Fruit fly (Drosophila melanogaster) whole organism, wandering third instar larva: Measurements from ENCODE around the gene CG14957.

ENCODE experiments used
- Abd-B ChIP-seq: fragments of >200 bp; optimal IDR thresholded peaks from 2 replicates; lab custom pipeline; 2017; ENCODE audit warnings: missing biosample characterization, missing genetic modification characterization
- CG32264 ChIP-seq: fragments of 200-800 bp; sonication (Bioruptor generic); optimal IDR thresholded peaks from 2 replicates; lab custom pipeline; 2016; ENCODE audit warnings: missing biosample characterization, missing genetic modification characterization
- CG9705 ChIP-seq: fragments of 200-800 bp; sonication (Bioruptor generic); optimal IDR thresholded peaks from 2 replicates; lab custom pipeline; 2018; ENCODE audit warnings: missing biosample characterization, mild to moderate bottlenecking, missing genetic modification characterization
- CrebA ChIP-seq: fragments of 200-800 bp; sonication (Bioruptor generic); optimal IDR thresholded peaks from 2 replicates; lab custom pipeline; 2016; ENCODE audit warnings: missing biosample characterization, mild to moderate bottlenecking, missing genetic modification characterization, borderline replicate concordance
- Dif ChIP-seq: fragments of 200-275, 200-300 bp; sonication (Bioruptor generic); optimal IDR thresholded peaks from 2 replicates; lab custom pipeline; 2018; ENCODE audit warnings: missing biosample characterization, missing genetic modification characterization; ENCODE audit not compliant: partially characterized antibody
- GATAd ChIP-seq: sonication (Bioruptor generic); optimal IDR thresholded peaks from 2 replicates; lab custom pipeline; 2016; ENCODE audit warnings: missing biosample characterization, missing genetic modification characterization
- Hnf4 ChIP-seq: fragments of 200-800 bp; sonication (Bioruptor generic); optimal IDR thresholded peaks from 2 replicates; lab custom pipeline; 2016; ENCODE audit warnings: missing biosample characterization, mild to moderate bottlenecking, missing genetic modification characterization
- Hr83 ChIP-seq: fragments of 200-300 bp; sonication (Bioruptor generic); optimal IDR thresholded peaks from 2 replicates; lab custom pipeline; 2016; ENCODE audit warnings: missing biosample characterization, mild to moderate bottlenecking, missing genetic modification characterization, moderate library complexity; ENCODE audit not compliant: poor library complexity, severe bottlenecking
- Jra ChIP-seq: sonication (Bioruptor generic); optimal IDR thresholded peaks from 2 replicates; lab custom pipeline; 2016; ENCODE audit warnings: missing biosample characterization, missing genetic modification characterization
- Mio ChIP-seq: sonication (Bioruptor generic); optimal IDR thresholded peaks from 2 replicates; lab custom pipeline; 2016; ENCODE audit warnings: missing biosample characterization, missing genetic modification characterization
- Myc ChIP-seq: fragments of >200 bp; optimal IDR thresholded peaks from 2 replicates; lab custom pipeline; 2017
- OdsH ChIP-seq: fragments of 200-800 bp; sonication (Bioruptor generic); optimal IDR thresholded peaks from 2 replicates; lab custom pipeline; 2016; ENCODE audit warnings: missing biosample characterization, mild to moderate bottlenecking, missing genetic modification characterization
- Rel ChIP-seq, 2 experiments: fragments of 200-800 bp; sonication (Bioruptor generic) in 1 of 2; optimal IDR thresholded peaks; 2 replicates in 1 of 2; 3 replicates in 1 of 2; lab custom pipeline; 2016 to 2019; ENCODE audit warnings: mild to moderate bottlenecking in 2 of 2, missing biosample characterization in 2 of 2, missing genetic modification characterization in 2 of 2, moderate library complexity in 1 of 2
- Sp1 ChIP-seq: fragments of 200-800 bp; sonication (Bioruptor generic); optimal IDR thresholded peaks from 3 replicates; lab custom pipeline; 2019; ENCODE audit warnings: missing biosample characterization, mild to moderate bottlenecking, missing genetic modification characterization, moderate library complexity
- Vsx2 ChIP-seq: fragments of 200-300, 225-300 bp; sonication (Bioruptor generic); optimal IDR thresholded peaks from 2 replicates; lab custom pipeline; 2018; ENCODE audit warnings: missing biosample characterization, missing genetic modification characterization; ENCODE audit not compliant: partially characterized antibody
- br ChIP-seq: fragments of 200-800 bp; sonication (Bioruptor generic); optimal IDR thresholded peaks from 2 replicates; lab custom pipeline; 2016; ENCODE audit warnings: missing biosample characterization, missing genetic modification characterization
- brk ChIP-seq: fragments of 200-800 bp; sonication (Bioruptor generic); optimal IDR thresholded peaks from 2 replicates; lab custom pipeline; 2016; ENCODE audit warnings: missing biosample characterization, mild to moderate bottlenecking, missing genetic modification characterization
- dl ChIP-seq, 2 experiments: fragments of 175-275, 200-275 bp in 1 of 2; fragments of 200-275 bp in 1 of 2; sonication (Bioruptor generic); optimal IDR thresholded peaks; lab custom pipeline; 2018; ENCODE audit warnings: mild to moderate bottlenecking in 2 of 2, missing biosample characterization in 2 of 2, missing genetic modification characterization in 2 of 2, moderate library complexity in 2 of 2; ENCODE audit not compliant: partially characterized antibody in 2 of 2, insufficient read depth in 1 of 2
- dmrt93B ChIP-seq: fragments of 200-800 bp; sonication (Bioruptor generic); optimal IDR thresholded peaks from 2 replicates; lab custom pipeline; 2018; ENCODE audit warnings: missing biosample characterization, mild to moderate bottlenecking, missing genetic modification characterization
- dsf ChIP-seq: sonication (Bioruptor generic); optimal IDR thresholded peaks from 2 replicates; lab custom pipeline; 2016; ENCODE audit warnings: missing biosample characterization, missing genetic modification characterization, borderline replicate concordance
- ey ChIP-seq: fragments of 200-800 bp; sonication (Bioruptor generic); optimal IDR thresholded peaks from 2 replicates; lab custom pipeline; 2016; ENCODE audit warnings: missing biosample characterization, missing genetic modification characterization
- foxo ChIP-seq, 2 experiments: fragments of 200-800 bp; sonication (Bioruptor generic); optimal IDR thresholded peaks; 2 replicates in 1 of 2; 3 replicates in 1 of 2; lab custom pipeline; 2016 to 2017; ENCODE audit warnings: missing biosample characterization in 2 of 2, missing genetic modification characterization in 2 of 2
- fru ChIP-seq: fragments of 200-800 bp; sonication (Bioruptor generic); optimal IDR thresholded peaks from 3 replicates; lab custom pipeline; 2016; ENCODE audit warnings: missing biosample characterization, mild to moderate bottlenecking, missing genetic modification characterization
- h ChIP-seq: fragments of 200-800 bp; sonication (Bioruptor generic); optimal IDR thresholded peaks from 3 replicates; lab custom pipeline; 2016; ENCODE audit warnings: missing biosample characterization, mild to moderate bottlenecking, missing genetic modification characterization
- lola ChIP-seq: fragments of >200 bp; optimal IDR thresholded peaks from 2 replicates; lab custom pipeline; 2017; ENCODE audit warnings: missing biosample characterization, missing genetic modification characterization
- psq ChIP-seq: fragments of 200-800 bp; sonication (Bioruptor generic); optimal IDR thresholded peaks from 3 replicates; lab custom pipeline; 2017; ENCODE audit warnings: missing biosample characterization, mild to moderate bottlenecking, missing genetic modification characterization, moderate library complexity
- rgr ChIP-seq: fragments of 200-800 bp; sonication (Bioruptor generic); optimal IDR thresholded peaks from 3 replicates; lab custom pipeline; 2016; ENCODE audit warnings: missing biosample characterization, mild to moderate bottlenecking, missing genetic modification characterization
- sage ChIP-seq: fragments of 200-800 bp; sonication (Bioruptor generic); optimal IDR thresholded peaks from 2 replicates; lab custom pipeline; 2016; ENCODE audit warnings: missing biosample characterization, mild to moderate bottlenecking, missing genetic modification characterization
- sv ChIP-seq: fragments of 200-800 bp; sonication (Bioruptor generic); optimal IDR thresholded peaks from 3 replicates; lab custom pipeline; 2016; ENCODE audit warnings: missing biosample characterization, missing genetic modification characterization
- tai ChIP-seq: sonication (Bioruptor generic); optimal IDR thresholded peaks from 2 replicates; lab custom pipeline; 2016; ENCODE audit warnings: missing biosample characterization, missing genetic modification characterization
- usp ChIP-seq: fragments of >200 bp; optimal IDR thresholded peaks from 2 replicates; lab custom pipeline; 2017; ENCODE audit warnings: missing biosample characterization, missing genetic modification characterization

CG14957 gene

dm6 chr3L:3203062-3203461 lies 15.7 kb downstream of the CG14957 start, which contains the start of gene CG32271:
Gene CG32271, minus strand, starts transcription at chr3L:3203162.
- no peak for TF ChIP-seq GATAd
- no peak for TF ChIP-seq usp (GFP tag; lab: Kevin White, UChicago)
- TF ChIP-seq Hr83 (GFP tag; lab: Kevin White, UChicago), result no peak
- TF ChIP-seq CrebA, result no peak
- no peak for TF ChIP-seq fru (GFP tag; lab: Kevin White, UChicago)
- TF ChIP-seq Vsx2 (GFP tag; lab: Kevin White, UChicago), result no peak
- no peak for TF ChIP-seq CG32264 (GFP tag; lab: Kevin White, UChicago)
- no peak for TF ChIP-seq sv (GFP tag; lab: Kevin White, UChicago)
- no peak for TF ChIP-seq Hnf4 (GFP tag; lab: Kevin White, UChicago)
- TF ChIP-seq lola (GFP tag; lab: Kevin White, UChicago), result no peak
- TF ChIP-seq Sp1, result no peak
- TF ChIP-seq Abd-B (GFP tag; lab: Kevin White, UChicago), result no peak
- TF ChIP-seq psq (GFP tag; lab: Kevin White, UChicago), result no peak
- TF ChIP-seq, all 38 proteins: peak for 0

- TF ChIP-seq dsf (GFP tag; lab: Kevin White, UChicago) (no peak), Hr83 (GFP tag; lab: Kevin White, UChicago) (no peak), OdsH (GFP tag; lab: Kevin White, UChicago) (no peak), fru (GFP tag; lab: Kevin White, UChicago) (no peak), br (GFP tag; lab: Kevin White, UChicago) (no peak), Myc (lab: Kevin White, UChicago) (no peak), h (GFP tag; lab: Kevin White, UChicago) (no peak), Mio (GFP tag; lab: Kevin White, UChicago) (no peak), sage (GFP tag; lab: Kevin White, UChicago) (no peak), brk (no peak), psq (GFP tag; lab: Kevin White, UChicago) (no peak), CG32264 (GFP tag; lab: Kevin White, UChicago) (no peak), Rel (GFP tag; optimal IDR thresholded peaks at IDR 0.05; lab: Kevin White, UChicago) (no peak), Rel (tag; optimal IDR thresholded peaks at IDR 0.05; lab: Kevin White, UChicago) (no peak), Dif (GFP tag; lab: Kevin White, UChicago) (no peak), Vsx2 (GFP tag; lab: Kevin White, UChicago) (no peak), Hnf4 (GFP tag; lab: Kevin White, UChicago) (no peak), ey (GFP tag; lab: Kevin White, UChicago) (no peak)
These were observed 17.0 kb downstream of the CG14957 start, which contains the start of gene CG33159 for dm6 chr3L:3204348-3204747. Gene CG33159, minus strand, starts transcription at chr3L:3204448.

- TF ChIP-seq foxo (GFP tag; optimal IDR thresholded peaks at IDR 0.05; lab: Kevin White, UChicago), result no peak
- TF ChIP-seq sv (GFP tag; lab: Kevin White, UChicago), result no peak
- TF ChIP-seq sage (GFP tag; lab: Kevin White, UChicago), result no peak
- TF ChIP-seq dsf (GFP tag; lab: Kevin White, UChicago), result no peak
- no peak for TF ChIP-seq Vsx2 (GFP tag; lab: Kevin White, UChicago)
- TF ChIP-seq tai, result no peak
- TF ChIP-seq psq (GFP tag; lab: Kevin White, UChicago), result no peak
- no peak for TF ChIP-seq h (GFP tag; lab: Kevin White, UChicago)
- no peak for TF ChIP-seq dmrt93B (GFP tag; lab: Kevin White, UChicago)
- TF ChIP-seq CrebA, result no peak
- TF ChIP-seq Jra, result no peak
- no peak for TF ChIP-seq Hnf4 (GFP tag; lab: Kevin White, UChicago)
- no peak for TF ChIP-seq rgr (GFP tag; lab: Kevin White, UChicago)
- no peak for TF ChIP-seq usp (GFP tag; lab: Kevin White, UChicago)
- TF ChIP-seq CG9705 (GFP tag; lab: Kevin White, UChicago), result no peak
These were observed 18.0 kb downstream of the CG14957 start, which contains the start of gene CG32277 for dm6 chr3L:3205349-3205748. Gene CG32277, minus strand, starts transcription at chr3L:3205449.

- TF ChIP-seq CG9705 (GFP tag; lab: Kevin White, UChicago) (no peak), dl (GFP tag; optimal IDR thresholded peaks at IDR 0.05; lab: Kevin White, UChicago; ENCODE audit: insufficient read depth in 1 of 2, partially characterized antibody in 2 of 2) (no peak), sage (GFP tag; lab: Kevin White, UChicago) (no peak), dsf (GFP tag; lab: Kevin White, UChicago) (no peak), Vsx2 (GFP tag; lab: Kevin White, UChicago) (no peak), Mio (GFP tag; lab: Kevin White, UChicago) (no peak), tai (no peak), OdsH (GFP tag; lab: Kevin White, UChicago) (no peak)
These were observed 18.9 kb downstream of the CG14957 start, which contains the start of gene CG33160 for dm6 chr3L:3206263-3206662. Gene CG33160, minus strand, starts transcription at chr3L:3206363.
